Worm (Caenorhabditis elegans) whole organism, L4 larva: ENCODE results near the gene math-16.
A peak's percentile ranks its signal among the peaks of the same experiment; 100 is the strongest.

Experiments used
- F26F4.8 ChIP-seq: fragments of 200-800 bp; sonication (Bioruptor generic); conservative IDR thresholded peaks from 2 replicates; pipeline ENCODE4 v1.3.6; 2022; ENCODE audit warnings: missing genetic modification characterization, missing compliant biosample characterization
- F49E8.2 ChIP-seq: sonication (generic microtip); optimal IDR thresholded peaks from 2 replicates; lab custom pipeline; 2016; ENCODE audit warnings: missing compliant biosample characterization, mild to moderate bottlenecking, missing genetic modification characterization, borderline replicate concordance
- T20F7.1 ChIP-seq: fragments of 200-800 bp; sonication (Bioruptor generic); optimal IDR thresholded peaks from 2 replicates; lab custom pipeline; 2018; ENCODE audit warnings: mild to moderate bottlenecking, missing genetic modification characterization, missing compliant biosample characterization
- T26A8.4 ChIP-seq: fragments of 200-800 bp; sonication (Bioruptor generic); IDR thresholded peaks from 2 replicates; pipeline ENCODE4 v1.3.6; 2022; ENCODE audit warnings: missing genetic modification characterization, missing compliant biosample characterization
- Y105C5A.15 ChIP-seq: fragments of 200-800 bp; sonication (Bioruptor generic); IDR thresholded peaks from 2 replicates; pipeline ENCODE4 v1.3.6; 2022; ENCODE audit warnings: missing genetic modification characterization, missing compliant biosample characterization
- Y48G9A.11 ChIP-seq: fragments of 200-800 bp; sonication (Bioruptor generic); IDR thresholded peaks from 2 replicates; pipeline ENCODE4 v1.3.6; 2022; ENCODE audit warnings: missing genetic modification reagents, missing genetic modification characterization, missing compliant biosample characterization
- arid-1 ChIP-seq: fragments of 200-800 bp; sonication (Bioruptor generic); conservative IDR thresholded peaks from 2 replicates; pipeline ENCODE4 v1.3.6; 2022; ENCODE audit warnings: missing genetic modification reagents, missing genetic modification characterization, missing compliant biosample characterization
- ceh-28 ChIP-seq: fragments of 150-350 bp; optimal IDR thresholded peaks from 2 replicates; lab custom pipeline; 2014; ENCODE audit warnings: missing biosample characterization, missing genetic modification reagents, missing genetic modification characterization
- ceh-32 ChIP-seq: sonication (generic microtip); optimal IDR thresholded peaks from 2 replicates; lab custom pipeline; 2016; ENCODE audit warnings: mild to moderate bottlenecking, missing genetic modification characterization, missing compliant biosample characterization; ENCODE audit not compliant: poor library complexity
- ceh-44 ChIP-seq: fragments of 200-800 bp; sonication (Bioruptor generic); IDR thresholded peaks from 2 replicates; pipeline ENCODE4 v1.3.6; 2022; ENCODE audit warnings: missing genetic modification reagents, missing genetic modification characterization, missing compliant biosample characterization
- ceh-62 ChIP-seq: sonication (generic microtip); optimal IDR thresholded peaks from 2 replicates; lab custom pipeline; 2017; ENCODE audit warnings: missing biosample characterization, missing genetic modification characterization
- ces-1 ChIP-seq: fragments of 150-350 bp; sonication (generic microtip); optimal IDR thresholded peaks from 4 replicates; lab custom pipeline; 2014; ENCODE audit warnings: missing biosample characterization, missing genetic modification reagents, missing genetic modification characterization
- cey-2 ChIP-seq: sonication (generic microtip); optimal IDR thresholded peaks from 3 replicates; lab custom pipeline; 2017; ENCODE audit warnings: missing genetic modification characterization, mild to moderate bottlenecking, missing compliant biosample characterization, antibody characterized with exemption, borderline replicate concordance; ENCODE audit not compliant: insufficient read depth
- daf-19 ChIP-seq: fragments of 200-800 bp; sonication (Bioruptor generic); conservative IDR thresholded peaks from 2 replicates; pipeline ENCODE4 v1.3.6; 2022; ENCODE audit warnings: missing genetic modification characterization, missing compliant biosample characterization
- daf-8 ChIP-seq: fragments of 200-800 bp; sonication (Bioruptor generic); IDR thresholded peaks from 2 replicates; pipeline ENCODE4 v1.3.6; 2022; ENCODE audit warnings: missing genetic modification characterization, missing compliant biosample characterization
- dmd-6 ChIP-seq: fragments of 200-800 bp; sonication (Bioruptor generic); IDR thresholded peaks from 2 replicates; pipeline ENCODE4 v1.3.6; 2022; ENCODE audit warnings: missing genetic modification reagents, missing genetic modification characterization, missing compliant biosample characterization
- dmd-8 ChIP-seq: fragments of 200-800 bp; sonication (Bioruptor generic); IDR thresholded peaks from 2 replicates; pipeline ENCODE4 v1.3.6; 2022; ENCODE audit warnings: missing genetic modification characterization, missing compliant biosample characterization
- dmd-9 ChIP-seq: fragments of 200-800 bp; sonication (Bioruptor generic); IDR thresholded peaks from 2 replicates; pipeline ENCODE4 v1.3.6; 2022; ENCODE audit warnings: missing genetic modification reagents, missing genetic modification characterization, missing compliant biosample characterization
- dve-1 ChIP-seq: sonication (generic microtip); optimal IDR thresholded peaks from 2 replicates; lab custom pipeline; 2017; ENCODE audit warnings: antibody characterized with exemption, mild to moderate bottlenecking, missing genetic modification characterization, missing compliant biosample characterization; ENCODE audit not compliant: insufficient read depth
- egl-43 ChIP-seq: fragments of 200-800 bp; sonication (Bioruptor generic); IDR thresholded peaks from 2 replicates; pipeline ENCODE4 v1.3.6; 2022; ENCODE audit warnings: missing genetic modification reagents, missing genetic modification characterization, missing compliant biosample characterization
- gei-8 ChIP-seq: fragments of 200-800 bp; sonication (Bioruptor generic); optimal IDR thresholded peaks from 2 replicates; lab custom pipeline; 2018; ENCODE audit warnings: mild to moderate bottlenecking, missing genetic modification characterization, missing compliant biosample characterization
- hlh-11 ChIP-seq: fragments of 200-800 bp; sonication (Bioruptor generic); optimal IDR thresholded peaks from 2 replicates; lab custom pipeline; 2018; ENCODE audit warnings: mild to moderate bottlenecking, missing genetic modification characterization, missing compliant biosample characterization
- hmg-1.1 ChIP-seq: fragments of 200-800 bp; sonication (Bioruptor generic); IDR thresholded peaks from 2 replicates; pipeline ENCODE4 v1.3.6; 2022; ENCODE audit warnings: missing genetic modification reagents, missing genetic modification characterization, missing compliant biosample characterization
- lin-1 ChIP-seq: fragments of 200-800 bp; sonication (Bioruptor generic); IDR thresholded peaks from 2 replicates; pipeline ENCODE4 v1.3.6; 2022; ENCODE audit warnings: missing genetic modification reagents, missing genetic modification characterization, missing compliant biosample characterization
- lin-15B ChIP-seq: fragments of 150-350 bp; sonication (generic microtip); optimal IDR thresholded peaks from 3 replicates; lab custom pipeline; 2014; ENCODE audit warnings: missing biosample characterization, missing genetic modification characterization
- lin-29 ChIP-seq: fragments of 200-800 bp; sonication (Bioruptor generic); IDR thresholded peaks from 2 replicates; pipeline ENCODE4 v1.3.6; 2022; ENCODE audit warnings: missing genetic modification reagents, missing genetic modification characterization, missing compliant biosample characterization
- lsy-2 ChIP-seq, 2 experiments: fragments of 150-350 bp in 1 of 2; sonication (generic microtip) in 1 of 2; optimal IDR thresholded peaks; 2 replicates each; lab custom pipeline; 2014 to 2017; ENCODE audit warnings: missing biosample characterization in 2 of 2, missing genetic modification characterization in 2 of 2
- madf-5 ChIP-seq, 2 experiments: fragments of 200-800 bp; sonication (Bioruptor generic); IDR thresholded peaks; 2 replicates each; pipeline ENCODE4 v1.3.6; 2022; ENCODE audit warnings: missing compliant biosample characterization in 2 of 2, missing genetic modification characterization in 2 of 2
- madf-9 ChIP-seq: fragments of 200-800 bp; sonication (Bioruptor generic); conservative IDR thresholded peaks from 2 replicates; pipeline ENCODE4 v1.3.6; 2022; ENCODE audit warnings: missing genetic modification reagents, missing genetic modification characterization, missing compliant biosample characterization
- mdl-1 ChIP-seq, 2 experiments: fragments of 150-350 bp in 1 of 2; sonication (generic microtip) in 1 of 2; optimal IDR thresholded peaks; 2 replicates each; lab custom pipeline; 2014 to 2017; ENCODE audit warnings: missing biosample characterization in 2 of 2, missing genetic modification characterization in 2 of 2
- mdt-29 ChIP-seq: fragments of 200-800 bp; sonication (Bioruptor generic); IDR thresholded peaks from 2 replicates; pipeline ENCODE4 v1.3.6; 2022; ENCODE audit warnings: missing genetic modification reagents, missing genetic modification characterization, missing compliant biosample characterization
- mep-1 ChIP-seq: fragments of 150-350 bp; sonication (generic microtip); optimal IDR thresholded peaks from 3 replicates; lab custom pipeline; 2014; ENCODE audit warnings: missing biosample characterization, missing genetic modification characterization
- nhr-102 ChIP-seq: sonication (generic microtip); optimal IDR thresholded peaks from 2 replicates; lab custom pipeline; 2016; ENCODE audit warnings: mild to moderate bottlenecking, missing genetic modification characterization, moderate library complexity, missing compliant biosample characterization
- nhr-111 ChIP-seq: fragments of 200-800 bp; sonication (Bioruptor generic); optimal IDR thresholded peaks from 2 replicates; lab custom pipeline; 2018; ENCODE audit warnings: mild to moderate bottlenecking, missing genetic modification characterization, missing compliant biosample characterization
- nhr-28 ChIP-seq: fragments of 150-350 bp; optimal IDR thresholded peaks from 2 replicates; lab custom pipeline; 2014; ENCODE audit warnings: missing biosample characterization, missing genetic modification characterization
- nhr-41 ChIP-seq: fragments of 200-800 bp; sonication (Bioruptor generic); IDR thresholded peaks from 2 replicates; pipeline ENCODE4 v1.3.6; 2022; ENCODE audit warnings: missing genetic modification reagents, missing genetic modification characterization, missing compliant biosample characterization
- nhr-48 ChIP-seq: sonication (generic microtip); optimal IDR thresholded peaks from 2 replicates; lab custom pipeline; 2016; ENCODE audit warnings: mild to moderate bottlenecking, missing genetic modification characterization, missing compliant biosample characterization
- nhr-6 ChIP-seq: fragments of 150-350 bp; optimal IDR thresholded peaks from 2 replicates; lab custom pipeline; 2014; ENCODE audit warnings: missing biosample characterization, missing genetic modification characterization
- pha-4 ChIP-seq, 2 experiments: fragments of 150-350 bp in 1 of 2; fragments of 200-800 bp in 1 of 2; sonication (Bioruptor generic) in 1 of 2; IDR thresholded peaks in 1 of 2; optimal IDR thresholded peaks in 1 of 2; 2 replicates each; pipeline versions ENCODE4 v1.3.6 to Lab custom; 2014 to 2022; ENCODE audit warnings: missing genetic modification characterization in 2 of 2, missing genetic modification reagents in 2 of 2, missing biosample characterization in 1 of 2, missing compliant biosample characterization in 1 of 2
- php-3 ChIP-seq: fragments of 200-800 bp; sonication (Bioruptor generic); IDR thresholded peaks from 2 replicates; pipeline ENCODE4 v1.3.6; 2022; ENCODE audit warnings: missing genetic modification reagents, missing genetic modification characterization, missing compliant biosample characterization
- rbr-2 ChIP-seq: sonication (generic microtip); optimal IDR thresholded peaks from 2 replicates; lab custom pipeline; 2016; ENCODE audit warnings: missing genotype, missing genetic modification characterization, missing compliant biosample characterization
- snpc-4 ChIP-seq: fragments of 150-350 bp; optimal IDR thresholded peaks from 2 replicates; lab custom pipeline; 2014; ENCODE audit warnings: missing biosample characterization, missing genetic modification characterization
- spr-3 ChIP-seq: fragments of 200-800 bp; sonication (Bioruptor generic); optimal IDR thresholded peaks from 2 replicates; lab custom pipeline; 2018; ENCODE audit warnings: mild to moderate bottlenecking, missing genetic modification characterization, missing compliant biosample characterization
- tra-1 ChIP-seq: fragments of 200-800 bp; sonication (Bioruptor generic); IDR thresholded peaks from 2 replicates; pipeline ENCODE4 v1.3.6; 2022; ENCODE audit warnings: missing genetic modification reagents, missing genetic modification characterization, missing compliant biosample characterization
- unc-62 ChIP-seq, 3 experiments: fragments of 150-350 bp in 1 of 3; sonication (generic microtip); optimal IDR thresholded peaks in 2 of 3; peaks in 1 of 3; 1 replicate in 1 of 3; 2 replicates in 2 of 3; lab custom pipeline; 2014 to 2017; ENCODE audit warnings: missing biosample characterization in 3 of 3, missing genetic modification characterization in 3 of 3, missing genetic modification reagents in 3 of 3, missing genotype in 1 of 3
- zip-2 ChIP-seq: fragments of 150-350 bp; optimal IDR thresholded peaks from 2 replicates; lab custom pipeline; 2014; ENCODE audit warnings: missing biosample characterization, missing genetic modification characterization

math-16 gene

ce11 chrII:1851716-1852115, 26.8 kb downstream of the math-16 start (continued):
- no peak for TF ChIP-seq F49E8.2 (tag; lab: Kevin White, UChicago)
- no peak for TF ChIP-seq lin-29 (GFP tag; lab: Robert Waterston, UW)
- no peak for TF ChIP-seq Y105C5A.15 (GFP tag; lab: Robert Waterston, UW)
- TF ChIP-seq nhr-6 (tag; lab: Kevin White, UChicago), result peak; percentile 57
- TF ChIP-seq php-3, result peak; percentile 90
- peak; percentile 99 for TF ChIP-seq dmd-6 (GFP tag; lab: Robert Waterston, UW)
- TF ChIP-seq nhr-28 (tag; lab: Kevin White, UChicago), result peak; percentile 96
- no peak for TF ChIP-seq lin-15B (tag; lab: Kevin White, UChicago)
- no peak for TF ChIP-seq Y48G9A.11 (GFP tag; lab: Robert Waterston, UW)
- TF ChIP-seq ceh-28, result no peak
- no peak for TF ChIP-seq madf-5 (GFP tag; IDR thresholded peaks at IDR 0.05; lab: Robert Waterston, UW)
- TF ChIP-seq lin-1, result peak; percentile 97
- peak in 1 of 2 experiments; percentile 43 for TF ChIP-seq mdl-1 (tag; optimal IDR thresholded peaks at IDR 0.05; lab: Kevin White, UChicago)
- no peak for TF ChIP-seq spr-3 (GFP tag; lab: Kevin White, UChicago)
- peak; percentile 97 for TF ChIP-seq tra-1 (GFP tag; lab: Robert Waterston, UW)
- no peak for TF ChIP-seq lsy-2 (tag; optimal IDR thresholded peaks at IDR 0.05; lab: Kevin White, UChicago)
- no peak for TF ChIP-seq madf-9 (GFP tag; lab: Robert Waterston, UW)
- TF ChIP-seq daf-19, result no peak
- no peak for TF ChIP-seq nhr-102 (tag; lab: Kevin White, UChicago)
- TF ChIP-seq daf-8 (GFP tag; lab: Robert Waterston, UW), result no peak
- no peak for TF ChIP-seq ceh-44 (GFP tag; lab: Robert Waterston, UW)
- TF ChIP-seq ces-1 (GFP tag; lab: Kevin White, UChicago), result no peak
- no peak for TF ChIP-seq arid-1
- no peak for TF ChIP-seq T26A8.4 (GFP tag; lab: Robert Waterston, UW)
- TF ChIP-seq hlh-11 (tag; lab: Kevin White, UChicago), result peak; percentile 92
- no peak for TF ChIP-seq mep-1 (tag; lab: Kevin White, UChicago)
- no peak for TF ChIP-seq ceh-62 (tag; lab: Kevin White, UChicago)
- no peak for TF ChIP-seq rbr-2
- TF ChIP-seq pha-4 (GFP tag; IDR thresholded peaks at IDR 0.05; lab: Robert Waterston, UW), result no peak
- no peak for TF ChIP-seq pha-4 (tag; optimal IDR thresholded peaks at IDR 0.05; lab: Kevin White, UChicago)
- TF ChIP-seq ceh-32 (tag; lab: Kevin White, UChicago), result no peak
- no peak for TF ChIP-seq mdt-29 (GFP tag; lab: Robert Waterston, UW)
- no peak for TF ChIP-seq dmd-8 (GFP tag; lab: Robert Waterston, UW)
- TF ChIP-seq egl-43 (GFP tag; lab: Robert Waterston, UW), result no peak
- no peak for TF ChIP-seq zip-2 (tag; lab: Kevin White, UChicago)

- TF ChIP-seq hlh-11 (tag; lab: Kevin White, UChicago) (peak; percentile 6), hmg-1.1 (GFP tag; lab: Robert Waterston, UW) (no peak), zip-2 (tag; lab: Kevin White, UChicago) (no peak)
Observed at ce11 chrII:1850840-1851294, 27.7 kb downstream of the math-16 start, which contains the start of gene C52E2.3. Gene C52E2.3 (plus strand): TSS chrII:1851244.

DNA sequence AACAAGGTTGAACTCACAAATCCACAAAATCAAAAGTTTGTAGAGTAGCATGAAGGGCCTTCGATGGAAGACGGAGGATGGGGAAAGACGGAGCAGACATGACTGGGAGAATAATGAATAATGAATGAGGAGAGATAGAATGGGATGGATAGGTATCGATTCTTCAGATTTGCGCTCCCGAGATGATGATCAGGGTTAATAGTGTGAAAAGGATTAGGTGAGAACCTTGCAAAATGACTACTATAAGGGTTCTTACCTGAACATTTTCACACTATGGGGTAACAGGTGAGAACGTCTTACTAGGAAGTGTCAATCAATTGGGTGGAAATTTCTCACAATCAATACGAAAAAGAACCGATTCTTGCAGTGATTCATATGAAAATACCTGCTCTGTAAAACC, 28.3 kb downstream of the math-16 start, which contains the start of gene fbxb-96:
TSS of gene fbxb-96 (minus strand) at position 101 of the 400 bp plus-strand sequence.
- TF ChIP-seq nhr-111 (no peak), F26F4.8 (GFP tag; lab: Robert Waterston, UW) (no peak), nhr-28 (tag; lab: Kevin White, UChicago) (no peak), mdt-29 (GFP tag; lab: Robert Waterston, UW) (no peak), T20F7.1 (no peak), pha-4 (GFP tag; IDR thresholded peaks at IDR 0.05; lab: Robert Waterston, UW) (no peak), pha-4 (tag; optimal IDR thresholded peaks at IDR 0.05; lab: Kevin White, UChicago) (no peak), dmd-9 (no peak), nhr-41 (no peak), cey-2 (no peak), zip-2 (tag; lab: Kevin White, UChicago) (no peak), dve-1 (tag; lab: Kevin White, UChicago) (no peak), snpc-4 (tag; lab: Kevin White, UChicago) (no peak), nhr-48 (tag; lab: Kevin White, UChicago) (no peak), madf-5 (GFP tag; IDR thresholded peaks at IDR 0.05; lab: Robert Waterston, UW) (no peak), lin-1 (no peak), T26A8.4 (GFP tag; lab: Robert Waterston, UW) (no peak), gei-8 (GFP tag; lab: Kevin White, UChicago) (no peak), unc-62 (GFP tag; optimal IDR thresholded peaks at IDR 0.05 in 1 of 2; lab: Kevin White, UChicago) (no peak), unc-62 (tag; optimal IDR thresholded peaks at IDR 0.05; lab: Kevin White, UChicago) (no peak)
